Worm (Caenorhabditis elegans): ENCODE measurements around the gene C05B5.2.
A peak's percentile ranks its signal among the peaks of the same experiment; 100 is the strongest.

The C05B5.2 gene

ce11 chrIII:10000428-10000827 is at the start of gene C05B5.2:
Gene C05B5.2 (minus strand): TSS chrIII:10000528.
- TF ChIP-seq him-1 (tag; optimal IDR thresholded peaks at IDR 0.05) (no peak), W03F9.2 (tag; optimal IDR thresholded peaks at IDR 0.05) (no peak), dao-5 (tag; optimal IDR thresholded peaks at IDR 0.05) (no peak)

DNA sequence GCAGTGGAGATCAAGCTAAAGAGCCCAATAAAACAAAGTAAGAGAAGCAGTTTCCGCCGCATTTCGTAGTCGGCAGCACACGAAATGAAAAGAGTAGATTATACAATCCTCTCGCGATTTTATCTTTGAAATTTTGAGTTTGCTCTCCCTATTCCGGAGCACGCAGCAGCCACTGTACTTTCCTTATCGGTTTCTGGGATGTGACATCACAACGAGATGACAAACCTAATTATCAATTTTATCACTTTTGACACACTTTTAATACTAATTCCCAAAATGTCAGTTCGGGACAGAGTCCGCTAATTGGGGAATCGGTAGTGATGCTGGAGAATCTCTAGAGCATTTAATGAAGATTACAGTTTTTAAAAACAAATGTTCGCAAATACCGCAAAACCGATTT is 49.4 kb upstream of the C05B5.2 start, which contains the start of gene T16G12.1:
T16G12.1 (minus strand) TSS at position 176 of the 400 bp plus-strand sequence.
- no peak for TF ChIP-seq dao-5 (tag; optimal IDR thresholded peaks at IDR 0.05)

DNA sequence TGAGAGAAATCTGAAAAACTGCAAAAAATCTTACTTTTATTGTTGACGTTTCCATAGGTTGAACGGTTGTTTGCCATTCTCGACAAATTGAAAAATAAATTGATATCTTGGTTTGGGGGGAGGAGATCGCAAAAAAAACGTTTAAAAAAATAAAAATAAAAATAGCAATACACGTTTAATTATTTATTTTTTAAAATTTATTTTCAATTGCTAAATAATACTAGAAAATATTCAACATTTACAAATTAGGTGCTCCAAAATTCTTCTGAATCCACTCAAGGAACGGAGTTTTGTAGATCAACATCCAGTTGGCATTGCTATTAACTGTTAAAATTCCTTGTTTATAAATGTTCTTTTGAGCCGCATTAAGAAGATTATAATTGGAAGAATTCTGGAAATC is 39.7 kb upstream of the C05B5.2 start, which contains the start of gene T16G12.7:
T16G12.7 (minus strand) TSS at position 101 of the 400 bp plus-strand sequence.
- TF ChIP-seq dao-5 (tag; optimal IDR thresholded peaks at IDR 0.05): no peak
- no peak for TF ChIP-seq W03F9.2 (tag; optimal IDR thresholded peaks at IDR 0.05)
- no peak for TF ChIP-seq him-1 (tag; optimal IDR thresholded peaks at IDR 0.05)

DNA sequence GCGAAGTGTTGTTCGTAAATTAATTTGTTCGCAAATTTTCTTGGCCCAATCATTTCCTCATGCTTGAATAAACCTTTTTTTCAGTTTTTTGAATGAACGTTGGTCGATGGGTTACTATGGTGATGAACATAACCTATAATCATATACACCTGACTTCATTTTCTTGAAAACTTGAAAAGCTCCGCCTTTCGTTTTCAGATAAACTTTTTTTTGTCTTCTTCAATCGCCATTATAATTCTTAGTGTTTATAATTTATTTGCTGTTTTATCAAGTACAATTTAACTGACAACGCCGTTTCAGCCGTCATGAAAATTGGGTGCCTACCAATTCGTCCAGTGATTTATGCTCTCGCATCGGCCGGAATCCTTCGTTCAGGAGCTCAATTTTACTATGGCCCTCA is 36.8 kb upstream of the C05B5.2 start, which contains the start of gene M04D8.7:
M04D8.7 (plus strand) TSS at position 301 of the 400 bp plus-strand sequence.
- no peak for TF ChIP-seq W03F9.2 (tag; optimal IDR thresholded peaks at IDR 0.05)
- TF ChIP-seq dao-5 (tag; optimal IDR thresholded peaks at IDR 0.05): no peak
- TF ChIP-seq him-1 (tag; optimal IDR thresholded peaks at IDR 0.05): no peak

DNA sequence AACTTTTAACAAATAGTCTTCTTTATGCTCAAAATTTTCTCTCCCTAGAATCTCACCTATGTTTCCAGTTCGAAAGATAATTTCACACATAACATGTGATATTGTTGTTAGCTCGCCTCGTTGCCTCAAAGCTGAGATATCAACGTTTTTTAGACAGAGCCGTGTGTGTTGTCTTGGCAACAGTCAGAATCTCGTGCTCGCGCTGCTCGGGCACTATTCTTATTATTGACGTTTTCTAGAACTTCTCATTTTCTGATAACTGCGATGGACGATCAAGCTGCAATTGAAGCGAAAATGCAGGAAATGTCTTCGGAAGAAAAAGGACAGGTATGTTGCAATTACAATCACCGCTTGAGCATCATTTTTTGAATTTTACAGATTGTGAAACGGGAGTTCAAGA is 35.5 kb upstream of the C05B5.2 start, which contains the start of gene xbx-3:
xbx-3 (plus strand) TSS at position 163 of the 400 bp plus-strand sequence.
- TF ChIP-seq W03F9.2 (tag; optimal IDR thresholded peaks at IDR 0.05) (no peak), him-1 (tag; optimal IDR thresholded peaks at IDR 0.05) (no peak), dao-5 (tag; optimal IDR thresholded peaks at IDR 0.05) (no peak)

DNA sequence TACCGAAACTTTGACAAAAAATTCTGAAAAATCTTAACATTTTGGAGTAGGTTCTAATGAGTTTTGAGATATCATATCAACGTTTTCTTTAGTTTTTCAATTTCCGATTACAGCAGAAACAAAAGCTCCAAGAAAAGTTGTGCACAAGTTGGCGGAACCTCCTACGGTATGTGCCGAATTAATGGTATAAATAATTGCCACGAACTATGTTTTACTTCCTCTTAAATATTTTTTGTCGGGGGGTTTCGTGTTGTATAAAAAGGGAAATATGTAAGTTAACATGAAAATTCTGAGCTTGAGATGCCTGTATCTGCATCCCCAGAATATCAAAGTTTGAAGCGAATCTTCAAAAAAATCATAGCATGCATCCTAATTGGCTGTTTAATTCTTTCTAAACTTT is 33.6 kb upstream of the C05B5.2 start, which contains the start of gene M04D8.8:
M04D8.8 (plus strand) TSS at position 301 of the 400 bp plus-strand sequence.
- no peak for TF ChIP-seq dao-5 (tag; optimal IDR thresholded peaks at IDR 0.05)
- no peak for TF ChIP-seq him-1 (tag; optimal IDR thresholded peaks at IDR 0.05)
- no peak for TF ChIP-seq W03F9.2 (tag; optimal IDR thresholded peaks at IDR 0.05)

- no peak for TF ChIP-seq him-1 (tag; optimal IDR thresholded peaks at IDR 0.05)
- no peak for TF ChIP-seq dao-5 (tag; optimal IDR thresholded peaks at IDR 0.05)
- TF ChIP-seq W03F9.2 (tag; optimal IDR thresholded peaks at IDR 0.05): no peak
Observed at ce11 chrIII:10033213-10033612, 32.9 kb upstream of the C05B5.2 start, which contains the start of gene M04D8.5. Gene M04D8.5 (minus strand): TSS chrIII:10033313.

DNA sequence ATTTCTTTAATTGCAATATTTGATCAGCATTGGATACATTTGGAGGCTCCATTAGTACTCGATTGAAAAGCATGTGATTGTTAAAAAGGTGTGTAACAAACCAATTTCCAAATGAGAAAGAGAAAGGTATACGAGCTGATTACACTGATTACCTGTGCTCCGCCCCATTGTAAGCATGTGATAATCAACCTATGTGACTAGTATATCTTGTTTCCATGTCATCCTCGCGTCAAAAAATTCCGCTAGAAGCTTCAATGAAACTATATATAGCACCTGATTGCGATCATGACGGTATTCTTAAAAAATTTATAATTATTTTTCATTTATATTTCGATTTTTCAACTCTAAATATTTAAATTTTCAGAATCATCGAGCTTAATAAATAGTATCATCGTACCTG is 30.2 kb upstream of the C05B5.2 start, which contains the start of gene M04D8.4:
M04D8.4 (minus strand) TSS at position 101 of the 400 bp plus-strand sequence.
- TF ChIP-seq dao-5 (tag; optimal IDR thresholded peaks at IDR 0.05) (no peak), W03F9.2 (tag; optimal IDR thresholded peaks at IDR 0.05) (no peak), him-1 (tag; optimal IDR thresholded peaks at IDR 0.05) (no peak)

DNA sequence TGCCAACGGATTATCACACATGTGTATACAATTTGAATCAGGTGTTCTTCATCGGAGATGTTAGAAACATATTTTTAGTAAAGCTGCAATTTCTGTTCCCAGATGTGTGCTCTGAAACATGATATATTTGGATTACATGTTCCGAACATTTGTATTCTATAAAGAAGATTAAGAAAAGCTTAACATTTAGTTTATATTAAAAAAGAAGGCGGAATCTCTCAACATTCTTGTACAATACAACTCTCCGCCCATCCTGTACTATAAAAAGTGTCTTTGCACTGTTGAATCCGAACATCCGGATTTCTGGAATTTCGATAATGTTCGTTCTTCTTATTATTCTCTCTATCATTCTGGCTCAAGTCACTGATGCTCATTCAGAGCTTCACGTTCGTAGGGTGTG is 27.6 kb upstream of the C05B5.2 start, which contains the start of gene ins-23:
ins-23 (plus strand) TSS at position 301 of the 400 bp plus-strand sequence.
- TF ChIP-seq him-1 (tag; optimal IDR thresholded peaks at IDR 0.05): no peak
- TF ChIP-seq dao-5 (tag; optimal IDR thresholded peaks at IDR 0.05): no peak
- TF ChIP-seq W03F9.2 (tag; optimal IDR thresholded peaks at IDR 0.05): no peak

DNA sequence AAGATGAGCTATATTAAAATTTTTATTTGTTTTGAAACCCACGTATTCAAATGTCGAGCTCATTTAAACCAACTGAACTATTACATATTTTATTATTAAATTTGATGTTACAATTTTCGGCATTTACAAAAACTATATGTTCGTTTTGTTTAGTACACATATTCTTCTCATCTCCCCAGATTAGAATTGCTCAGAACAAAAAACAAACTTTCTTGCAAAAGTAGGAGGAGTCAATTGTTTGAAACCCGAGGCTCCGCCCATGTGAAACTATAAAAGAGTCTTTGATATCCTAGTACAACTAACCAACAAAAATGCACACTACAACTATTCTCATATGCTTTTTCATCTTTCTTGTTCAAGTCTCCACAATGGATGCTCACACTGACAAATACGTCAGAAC is 25.7 kb upstream of the C05B5.2 start, which contains the start of gene ins-22:
ins-22 (plus strand) TSS at position 301 of the 400 bp plus-strand sequence.
- no peak for TF ChIP-seq him-1 (tag; optimal IDR thresholded peaks at IDR 0.05)
- TF ChIP-seq dao-5 (tag; optimal IDR thresholded peaks at IDR 0.05): no peak
- no peak for TF ChIP-seq W03F9.2 (tag; optimal IDR thresholded peaks at IDR 0.05)

DNA sequence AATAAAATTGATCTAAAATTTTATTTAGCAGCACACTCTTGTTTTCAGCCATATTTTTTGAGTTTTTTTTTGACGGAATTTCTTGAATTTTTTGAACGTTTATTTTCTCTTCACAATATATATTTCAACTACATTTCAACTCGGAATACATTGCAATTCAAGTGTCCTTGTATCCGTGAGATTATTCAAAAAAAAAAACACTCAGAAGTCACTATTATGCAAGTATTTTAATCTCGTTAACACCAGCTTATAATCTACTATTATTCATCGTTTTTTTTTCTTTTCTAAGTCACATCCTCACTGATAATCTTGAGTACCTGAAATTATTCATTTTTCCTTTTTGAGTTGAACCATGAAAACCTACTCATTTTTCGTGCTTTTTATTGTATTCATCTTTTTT is 23.1 kb upstream of the C05B5.2 start, which contains the start of gene ins-21:
ins-21 (plus strand) TSS at position 301 of the 400 bp plus-strand sequence.
- TF ChIP-seq him-1 (tag; optimal IDR thresholded peaks at IDR 0.05): no peak
- TF ChIP-seq W03F9.2 (tag; optimal IDR thresholded peaks at IDR 0.05): no peak
- TF ChIP-seq dao-5 (tag; optimal IDR thresholded peaks at IDR 0.05): no peak

ce11 chrIII:10018007-10018406 is 17.7 kb upstream of the C05B5.2 start:
- TF ChIP-seq him-1 (tag; optimal IDR thresholded peaks at IDR 0.05) (no peak), dao-5 (tag; optimal IDR thresholded peaks at IDR 0.05) (no peak), W03F9.2 (tag; optimal IDR thresholded peaks at IDR 0.05) (no peak)

DNA sequence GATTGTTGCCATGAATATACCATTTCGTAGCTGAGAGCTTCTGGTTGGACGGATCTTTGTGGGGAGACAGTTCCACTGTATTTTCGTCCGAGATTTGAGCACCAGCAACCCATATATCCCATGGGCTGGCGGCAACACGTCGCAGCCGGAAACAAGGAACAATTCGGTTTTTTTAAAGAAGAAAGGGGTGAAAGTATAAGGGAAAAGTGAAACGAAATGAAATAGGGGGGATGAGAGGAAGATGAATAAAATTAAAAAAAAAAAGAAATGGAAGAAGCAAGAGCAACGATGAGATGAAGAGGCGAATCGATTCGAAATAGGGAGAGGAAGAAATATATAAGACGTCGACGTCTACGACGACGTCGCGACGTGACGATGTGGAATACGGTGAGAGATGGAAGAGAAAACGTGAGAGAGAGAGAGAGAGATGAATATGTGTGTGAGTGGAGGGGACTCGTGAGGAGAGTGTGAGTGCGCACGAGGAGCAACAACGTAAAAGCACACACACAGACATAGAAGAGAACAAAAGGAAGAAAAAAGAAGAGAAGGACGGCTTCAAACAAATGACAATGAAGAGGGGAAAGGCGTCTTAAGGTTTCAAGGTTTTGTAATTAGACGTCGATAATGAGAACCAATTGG is 16.2 kb upstream of the C05B5.2 start, which contains the start of gene rgs-1:
rgs-1 (minus strand) TSS at position 146 of the 639 bp plus-strand sequence.
- TF ChIP-seq him-1 (tag; optimal IDR thresholded peaks at IDR 0.05): peak; percentile 68
- no peak for TF ChIP-seq dao-5 (tag; optimal IDR thresholded peaks at IDR 0.05)
- TF ChIP-seq W03F9.2 (tag; optimal IDR thresholded peaks at IDR 0.05): peak; percentile 82

DNA sequence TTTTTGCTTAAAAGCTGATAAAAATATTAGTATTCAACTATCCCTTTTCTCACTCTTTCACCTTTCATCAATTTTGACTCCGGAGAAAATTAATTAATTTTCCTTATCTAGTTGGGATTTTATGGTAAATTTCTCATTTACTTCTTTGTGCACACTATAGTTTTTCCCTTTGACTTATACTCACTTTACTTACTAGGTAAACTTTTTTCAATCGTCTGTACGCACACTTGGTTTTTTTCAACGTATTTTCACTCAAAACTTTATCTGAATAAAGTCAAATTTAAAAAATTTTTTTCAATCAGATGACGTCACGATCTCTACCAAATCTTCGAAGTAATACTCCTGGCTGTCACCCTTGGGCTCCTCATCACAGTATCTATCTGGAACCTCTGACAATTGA is 11.8 kb upstream of the C05B5.2 start, which contains the start of gene C05B5.16:
C05B5.16 (plus strand) TSS at position 301 of the 400 bp plus-strand sequence.
- no peak for TF ChIP-seq him-1 (tag; optimal IDR thresholded peaks at IDR 0.05)
- TF ChIP-seq dao-5 (tag; optimal IDR thresholded peaks at IDR 0.05): no peak
- no peak for TF ChIP-seq W03F9.2 (tag; optimal IDR thresholded peaks at IDR 0.05)
